Worm (Caenorhabditis elegans) whole organism, L2 larva: ENCODE results near the gene F47G3.4.

ENCODE experiments used
- C34F6.9 ChIP-seq: fragments of 150-350 bp; optimal IDR thresholded peaks from 2 replicates; lab custom pipeline; 2014; ENCODE audit warnings: missing biosample characterization, missing genetic modification characterization
- Y55F3AM.14 ChIP-seq: fragments of 200-800 bp; sonication (Bioruptor generic); optimal IDR thresholded peaks from 2 replicates; lab custom pipeline; 2018; ENCODE audit warnings: mild to moderate bottlenecking, missing genetic modification characterization, missing compliant biosample characterization
- alr-1 ChIP-seq: fragments of 150-350 bp; optimal IDR thresholded peaks from 2 replicates; lab custom pipeline; 2014; ENCODE audit warnings: missing biosample characterization, missing genetic modification characterization
- ama-1 ChIP-seq: fragments of 150-350 bp; optimal IDR thresholded peaks from 2 replicates; lab custom pipeline; 2018; ENCODE audit warnings: inconsistent platforms
- blmp-1 ChIP-seq: sonication (generic microtip); optimal IDR thresholded peaks from 2 replicates; lab custom pipeline; 2017; ENCODE audit warnings: missing genetic modification characterization, mild to moderate bottlenecking, missing compliant biosample characterization, antibody characterized with exemption, moderate library complexity; ENCODE audit not compliant: insufficient read depth
- ceh-16 ChIP-seq: fragments of 150-350 bp; optimal IDR thresholded peaks from 2 replicates; lab custom pipeline; 2014; ENCODE audit warnings: missing biosample characterization, missing genetic modification characterization
- egl-27 ChIP-seq: sonication (generic microtip); optimal IDR thresholded peaks from 3 replicates; lab custom pipeline; 2017; ENCODE audit warnings: missing biosample characterization, missing genetic modification reagents, missing genetic modification characterization
- elt-1 ChIP-seq: fragments of 150-350 bp; optimal IDR thresholded peaks from 2 replicates; lab custom pipeline; 2014; ENCODE audit warnings: missing biosample characterization, missing genetic modification characterization
- gmeb-1 ChIP-seq: fragments of 150-350 bp; optimal IDR thresholded peaks from 2 replicates; lab custom pipeline; 2014; ENCODE audit warnings: missing biosample characterization, missing genetic modification characterization
- lin-11 ChIP-seq: fragments of 150-350 bp; sonication (generic microtip); optimal IDR thresholded peaks from 2 replicates; lab custom pipeline; 2014; ENCODE audit warnings: missing biosample characterization, missing genetic modification characterization, inconsistent platforms, mixed read lengths
- lin-39 ChIP-seq: fragments of 150-350 bp; optimal IDR thresholded peaks from 2 replicates; lab custom pipeline; 2014; ENCODE audit warnings: missing biosample characterization, missing genetic modification reagents, missing genetic modification characterization
- mab-5 ChIP-seq: fragments of 150-350 bp; optimal IDR thresholded peaks from 2 replicates; lab custom pipeline; 2014; ENCODE audit warnings: missing biosample characterization, missing genetic modification characterization
- nhr-129 ChIP-seq: fragments of 150-350 bp; optimal IDR thresholded peaks from 2 replicates; lab custom pipeline; 2014; ENCODE audit warnings: missing biosample characterization, missing genetic modification characterization
- nhr-21 ChIP-seq: fragments of 150-350 bp; optimal IDR thresholded peaks from 2 replicates; lab custom pipeline; 2014; ENCODE audit warnings: missing biosample characterization, missing genetic modification characterization
- nhr-237 ChIP-seq: fragments of 150-350 bp; optimal IDR thresholded peaks from 2 replicates; lab custom pipeline; 2014; ENCODE audit warnings: missing biosample characterization, missing genetic modification characterization
- nhr-25 ChIP-seq: fragments of 150-350 bp; sonication (generic microtip); optimal IDR thresholded peaks from 3 replicates; lab custom pipeline; 2014; ENCODE audit warnings: missing biosample characterization, missing genetic modification characterization
- nhr-6 ChIP-seq: fragments of 150-350 bp; optimal IDR thresholded peaks from 2 replicates; lab custom pipeline; 2014; ENCODE audit warnings: missing biosample characterization, missing genetic modification characterization
- skn-1 ChIP-seq: sonication (generic microtip); optimal IDR thresholded peaks from 2 replicates; lab custom pipeline; 2017; ENCODE audit warnings: missing biosample characterization, missing genetic modification characterization
- sma-3 ChIP-seq: sonication (generic microtip); optimal IDR thresholded peaks from 2 replicates; lab custom pipeline; 2016; ENCODE audit warnings: missing genetic modification reagents, missing genetic modification characterization, missing compliant biosample characterization
- unc-62 ChIP-seq: fragments of 150-350 bp; optimal IDR thresholded peaks from 2 replicates; lab custom pipeline; 2014; ENCODE audit warnings: missing biosample characterization, missing genetic modification reagents, missing genetic modification characterization
- zag-1 ChIP-seq: fragments of 150-350 bp; optimal IDR thresholded peaks from 2 replicates; lab custom pipeline; 2014; ENCODE audit warnings: missing biosample characterization, missing genetic modification characterization
- ztf-11 ChIP-seq: sonication (generic microtip); optimal IDR thresholded peaks from 2 replicates; lab custom pipeline; 2017; ENCODE audit warnings: missing biosample characterization, missing genetic modification characterization
- ztf-4 ChIP-seq: fragments of 150-350 bp; optimal IDR thresholded peaks from 2 replicates; lab custom pipeline; 2014; ENCODE audit warnings: missing biosample characterization, missing genetic modification characterization

Gene F47G3.4

DNA sequence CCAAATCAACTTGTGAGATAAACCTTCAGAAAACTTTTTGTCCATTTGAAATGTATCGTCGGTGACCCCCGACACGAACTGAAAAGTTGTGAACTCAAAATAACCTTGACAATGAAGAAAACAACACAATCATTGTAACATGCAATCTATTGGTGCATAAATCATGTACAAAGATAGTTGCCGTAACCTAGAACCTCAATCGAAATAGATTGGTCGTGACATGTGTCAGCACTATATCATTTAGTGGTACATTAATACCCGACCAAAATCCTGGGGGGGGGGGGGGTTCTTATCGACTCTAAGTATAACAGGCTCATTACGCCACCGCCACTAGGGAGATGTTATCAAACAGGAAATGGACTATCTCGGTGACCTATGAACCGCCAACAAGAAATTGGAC lies 45.5 kb downstream of the F47G3.4 start:
- no peak for TF ChIP-seq nhr-21
- no peak for TF ChIP-seq nhr-6 (tag; lab: Kevin White, UChicago)
- no peak for TF ChIP-seq nhr-237 (tag; lab: Kevin White, UChicago)
- TF ChIP-seq nhr-25 (tag; lab: Kevin White, UChicago) = peak; percentile 32
- peak; percentile 26 for TF ChIP-seq ceh-16 (tag; lab: Kevin White, UChicago)
- no peak for TF ChIP-seq mab-5 (tag; lab: Kevin White, UChicago)
- TF ChIP-seq unc-62 (GFP tag; lab: Kevin White, UChicago) = no peak
- no peak for TF ChIP-seq C34F6.9 (tag; lab: Kevin White, UChicago)
- no peak for TF ChIP-seq gmeb-1 (tag; lab: Kevin White, UChicago)
- TF ChIP-seq ama-1 (lab: Kevin White, UChicago) = no peak
- no peak for TF ChIP-seq zag-1 (tag; lab: Kevin White, UChicago)
- TF ChIP-seq, all 48 proteins: peak for 2

DNA sequence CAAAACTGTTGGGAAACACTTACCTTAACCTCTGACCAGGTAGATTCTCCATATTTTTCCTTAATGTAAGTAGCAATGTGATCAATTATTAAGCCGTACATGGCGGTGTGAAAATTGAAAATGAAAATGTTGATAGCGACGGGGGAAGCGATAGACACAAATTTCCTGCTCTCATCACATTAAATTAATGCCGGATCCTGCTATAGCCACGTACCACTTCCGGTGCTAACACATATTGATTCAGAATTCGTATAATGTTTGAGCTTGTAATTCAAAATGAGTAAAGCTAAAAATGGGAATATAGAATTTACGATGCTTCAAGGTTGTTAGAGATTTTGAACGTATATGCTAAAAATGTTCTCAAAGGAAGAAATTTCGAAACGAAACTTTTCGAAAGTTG lies 46.0 kb downstream of the F47G3.4 start, which contains the start of gene gcy-31:
Gene gcy-31 (minus strand): TSS at position 101 of the 400 bp plus-strand sequence.
- TF ChIP-seq nhr-25 (tag; lab: Kevin White, UChicago) (no peak), gmeb-1 (tag; lab: Kevin White, UChicago) (no peak), skn-1 (tag; lab: Kevin White, UChicago) (no peak), ama-1 (lab: Kevin White, UChicago) (no peak), nhr-21 (no peak), sma-3 (no peak), blmp-1 (tag; lab: Kevin White, UChicago) (no peak)
- TF ChIP-seq, all 48 proteins: peak for 0

DNA sequence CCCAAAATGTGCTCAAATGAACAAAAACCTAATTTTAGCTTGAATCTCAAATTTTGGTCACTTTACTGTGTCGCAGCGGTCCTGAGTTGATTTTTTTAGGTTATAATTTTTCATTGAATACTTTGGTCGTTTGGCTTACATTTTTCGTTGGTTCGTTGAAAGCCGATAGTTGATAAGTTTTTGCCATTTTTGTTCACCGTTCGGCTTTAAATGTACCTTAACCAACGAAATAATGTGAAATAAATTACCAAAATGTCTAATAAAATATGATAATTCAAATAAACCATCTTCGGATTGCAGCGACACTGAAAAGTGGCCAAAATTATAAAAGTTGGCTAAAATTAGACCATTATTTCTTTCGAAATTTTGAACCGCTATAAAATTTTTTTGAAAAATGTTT lies 48.9 kb downstream of the F47G3.4 start:
- TF ChIP-seq nhr-21 = no peak
- TF ChIP-seq lin-11 (tag; lab: Kevin White, UChicago) = no peak
- no peak for TF ChIP-seq unc-62 (GFP tag; lab: Kevin White, UChicago)
- TF ChIP-seq nhr-129 (tag; lab: Kevin White, UChicago) = no peak
- no peak for TF ChIP-seq ztf-4
- no peak for TF ChIP-seq egl-27 (tag; lab: Kevin White, UChicago)
- TF ChIP-seq lin-39 (tag; lab: Kevin White, UChicago) = no peak
- no peak for TF ChIP-seq ceh-16 (tag; lab: Kevin White, UChicago)
- TF ChIP-seq mab-5 (tag; lab: Kevin White, UChicago) = no peak
- TF ChIP-seq zag-1 (tag; lab: Kevin White, UChicago) = no peak
- no peak for TF ChIP-seq alr-1
- no peak for TF ChIP-seq ztf-11 (tag; lab: Kevin White, UChicago)
- TF ChIP-seq elt-1 = no peak
- no peak for TF ChIP-seq nhr-25 (tag; lab: Kevin White, UChicago)
- TF ChIP-seq Y55F3AM.14 = no peak
- no peak for TF ChIP-seq gmeb-1 (tag; lab: Kevin White, UChicago)
